Worm (Caenorhabditis elegans) whole organism, L2 larva: ENCODE results near the gene ccch-5.

ENCODE experiments used
- C34F6.9 ChIP-seq: fragments of 150-350 bp; optimal IDR thresholded peaks from 2 replicates; lab custom pipeline; 2014; ENCODE audit warnings: missing biosample characterization, missing genetic modification characterization
- F13H6.1 ChIP-seq: sonication (generic microtip); optimal IDR thresholded peaks from 2 replicates; lab custom pipeline; 2016; ENCODE audit warnings: missing genetic modification characterization, missing compliant biosample characterization
- R02D3.7 ChIP-seq: fragments of 150-350 bp; optimal IDR thresholded peaks from 2 replicates; lab custom pipeline; 2014; ENCODE audit warnings: missing biosample characterization, missing genetic modification characterization
- Y55F3AM.14 ChIP-seq: fragments of 200-800 bp; sonication (Bioruptor generic); optimal IDR thresholded peaks from 2 replicates; lab custom pipeline; 2018; ENCODE audit warnings: mild to moderate bottlenecking, missing genetic modification characterization, missing compliant biosample characterization
- ZK546.5 ChIP-seq: sonication (generic microtip); optimal IDR thresholded peaks from 2 replicates; lab custom pipeline; 2017; ENCODE audit warnings: missing biosample characterization, missing genetic modification characterization
- aly-2 ChIP-seq: fragments of 150-350 bp; optimal IDR thresholded peaks from 2 replicates; lab custom pipeline; 2014; ENCODE audit warnings: missing biosample characterization, missing genetic modification characterization
- ama-1 ChIP-seq: fragments of 150-350 bp; optimal IDR thresholded peaks from 2 replicates; lab custom pipeline; 2018; ENCODE audit warnings: inconsistent platforms
- blmp-1 ChIP-seq: sonication (generic microtip); optimal IDR thresholded peaks from 2 replicates; lab custom pipeline; 2017; ENCODE audit warnings: missing genetic modification characterization, mild to moderate bottlenecking, missing compliant biosample characterization, antibody characterized with exemption, moderate library complexity; ENCODE audit not compliant: insufficient read depth
- ceh-16 ChIP-seq: fragments of 150-350 bp; optimal IDR thresholded peaks from 2 replicates; lab custom pipeline; 2014; ENCODE audit warnings: missing biosample characterization, missing genetic modification characterization
- ceh-82 ChIP-seq: fragments of 150-350 bp; optimal IDR thresholded peaks from 2 replicates; lab custom pipeline; 2014; ENCODE audit warnings: missing biosample characterization, missing genetic modification characterization
- crh-2 ChIP-seq: sonication (generic microtip); optimal IDR thresholded peaks from 2 replicates; lab custom pipeline; 2017; ENCODE audit warnings: missing biosample characterization, missing genetic modification characterization
- egl-27 ChIP-seq: sonication (generic microtip); optimal IDR thresholded peaks from 3 replicates; lab custom pipeline; 2017; ENCODE audit warnings: missing biosample characterization, missing genetic modification reagents, missing genetic modification characterization
- elt-1 ChIP-seq: fragments of 150-350 bp; optimal IDR thresholded peaks from 2 replicates; lab custom pipeline; 2014; ENCODE audit warnings: missing biosample characterization, missing genetic modification characterization
- elt-3 ChIP-seq: sonication (generic microtip); optimal IDR thresholded peaks from 2 replicates; lab custom pipeline; 2017; ENCODE audit warnings: missing biosample characterization, missing genetic modification characterization
- fos-1 ChIP-seq: fragments of 150-350 bp; optimal IDR thresholded peaks from 2 replicates; lab custom pipeline; 2014; ENCODE audit warnings: missing biosample characterization, missing genetic modification characterization
- gmeb-1 ChIP-seq: fragments of 150-350 bp; optimal IDR thresholded peaks from 2 replicates; lab custom pipeline; 2014; ENCODE audit warnings: missing biosample characterization, missing genetic modification characterization
- lin-11 ChIP-seq: fragments of 150-350 bp; sonication (generic microtip); optimal IDR thresholded peaks from 2 replicates; lab custom pipeline; 2014; ENCODE audit warnings: missing biosample characterization, missing genetic modification characterization, inconsistent platforms, mixed read lengths
- lin-13 ChIP-seq: fragments of 150-350 bp; optimal IDR thresholded peaks from 2 replicates; lab custom pipeline; 2014; ENCODE audit warnings: missing biosample characterization, missing genetic modification reagents, missing genetic modification characterization
- lin-39 ChIP-seq: fragments of 150-350 bp; optimal IDR thresholded peaks from 2 replicates; lab custom pipeline; 2014; ENCODE audit warnings: missing biosample characterization, missing genetic modification reagents, missing genetic modification characterization
- mbf-1 ChIP-seq: sonication (generic microtip); optimal IDR thresholded peaks from 2 replicates; lab custom pipeline; 2017; ENCODE audit warnings: missing biosample characterization, missing genetic modification characterization
- mdl-1 ChIP-seq, 2 experiments: fragments of 150-350 bp in 1 of 2; sonication (generic microtip) in 1 of 2; optimal IDR thresholded peaks; 2 replicates each; lab custom pipeline; 2017; ENCODE audit warnings: missing biosample characterization in 2 of 2, missing genetic modification characterization in 2 of 2
- nhr-10 ChIP-seq: sonication (generic microtip); optimal IDR thresholded peaks from 2 replicates; lab custom pipeline; 2017; ENCODE audit warnings: missing biosample characterization, missing genetic modification characterization
- nhr-11 ChIP-seq: fragments of 150-350 bp; optimal IDR thresholded peaks from 2 replicates; lab custom pipeline; 2014; ENCODE audit warnings: missing biosample characterization, missing genetic modification characterization
- nhr-12 ChIP-seq: fragments of 150-350 bp; optimal IDR thresholded peaks from 2 replicates; lab custom pipeline; 2014; ENCODE audit warnings: missing biosample characterization, missing genetic modification characterization
- nhr-129 ChIP-seq: fragments of 150-350 bp; optimal IDR thresholded peaks from 2 replicates; lab custom pipeline; 2014; ENCODE audit warnings: missing biosample characterization, missing genetic modification characterization
- nhr-23 ChIP-seq: fragments of 150-350 bp; optimal IDR thresholded peaks from 2 replicates; lab custom pipeline; 2014; ENCODE audit warnings: missing biosample characterization, missing genetic modification reagents, missing genetic modification characterization
- nhr-25 ChIP-seq: fragments of 150-350 bp; sonication (generic microtip); optimal IDR thresholded peaks from 3 replicates; lab custom pipeline; 2014; ENCODE audit warnings: missing biosample characterization, missing genetic modification characterization
- nhr-6 ChIP-seq: fragments of 150-350 bp; optimal IDR thresholded peaks from 2 replicates; lab custom pipeline; 2014; ENCODE audit warnings: missing biosample characterization, missing genetic modification characterization
- peb-1 ChIP-seq: fragments of 150-350 bp; optimal IDR thresholded peaks from 2 replicates; lab custom pipeline; 2014; ENCODE audit warnings: missing biosample characterization, missing genetic modification characterization
- sem-4 ChIP-seq: fragments of 150-350 bp; optimal IDR thresholded peaks from 2 replicates; lab custom pipeline; 2014; ENCODE audit warnings: missing biosample characterization, missing genetic modification reagents, missing genetic modification characterization
- sma-3 ChIP-seq: sonication (generic microtip); optimal IDR thresholded peaks from 2 replicates; lab custom pipeline; 2016; ENCODE audit warnings: missing genetic modification reagents, missing genetic modification characterization, missing compliant biosample characterization
- sma-9 ChIP-seq, 2 experiments: fragments of 150-350 bp in 1 of 2; sonication (generic microtip) in 1 of 2; optimal IDR thresholded peaks; 2 replicates each; lab custom pipeline; 2014 to 2016; ENCODE audit warnings: missing genetic modification characterization in 2 of 2, mild to moderate bottlenecking in 1 of 2, missing biosample characterization in 1 of 2, missing compliant biosample characterization in 1 of 2, missing genetic modification reagents in 1 of 2, moderate library complexity in 1 of 2
- unc-39 ChIP-seq: fragments of 150-350 bp; optimal IDR thresholded peaks from 2 replicates; lab custom pipeline; 2014; ENCODE audit warnings: missing biosample characterization, missing genetic modification characterization
- unc-62 ChIP-seq: fragments of 150-350 bp; optimal IDR thresholded peaks from 2 replicates; lab custom pipeline; 2014; ENCODE audit warnings: missing biosample characterization, missing genetic modification reagents, missing genetic modification characterization
- ztf-1 ChIP-seq: fragments of 200-800 bp; sonication (Bioruptor generic); conservative IDR thresholded peaks from 2 replicates; pipeline ENCODE4 v1.3.6; 2022; ENCODE audit warnings: missing genetic modification characterization, missing compliant biosample characterization
- ztf-11 ChIP-seq: sonication (generic microtip); optimal IDR thresholded peaks from 2 replicates; lab custom pipeline; 2017; ENCODE audit warnings: missing biosample characterization, missing genetic modification characterization

The ccch-5 gene

DNA sequence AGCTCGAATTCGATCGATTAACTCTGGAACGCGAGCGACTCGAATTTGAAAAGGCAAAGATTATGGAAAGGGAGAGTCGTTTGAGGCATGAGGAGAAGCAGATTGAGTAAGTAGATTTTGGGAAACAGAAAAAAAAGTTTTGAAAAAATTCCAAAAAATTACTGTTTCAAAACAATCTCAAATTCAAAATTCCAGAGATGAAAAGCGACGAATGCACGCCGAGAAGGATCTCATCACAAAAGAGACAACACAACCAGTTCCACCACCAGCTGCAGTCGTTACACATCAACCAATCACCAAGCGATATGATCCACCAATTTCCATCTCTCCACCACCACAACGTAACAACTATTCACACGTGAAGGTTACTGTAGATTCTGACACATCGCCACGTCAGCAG lies 25.1 kb upstream of the ccch-5 start:
- TF ChIP-seq sem-4 (tag; lab: Kevin White, UChicago) (no peak), sma-9 (GFP tag; optimal IDR thresholded peaks at IDR 0.05; lab: Kevin White, UChicago) (no peak), sma-9 (tag; optimal IDR thresholded peaks at IDR 0.05; lab: Kevin White, UChicago) (no peak)

DNA sequence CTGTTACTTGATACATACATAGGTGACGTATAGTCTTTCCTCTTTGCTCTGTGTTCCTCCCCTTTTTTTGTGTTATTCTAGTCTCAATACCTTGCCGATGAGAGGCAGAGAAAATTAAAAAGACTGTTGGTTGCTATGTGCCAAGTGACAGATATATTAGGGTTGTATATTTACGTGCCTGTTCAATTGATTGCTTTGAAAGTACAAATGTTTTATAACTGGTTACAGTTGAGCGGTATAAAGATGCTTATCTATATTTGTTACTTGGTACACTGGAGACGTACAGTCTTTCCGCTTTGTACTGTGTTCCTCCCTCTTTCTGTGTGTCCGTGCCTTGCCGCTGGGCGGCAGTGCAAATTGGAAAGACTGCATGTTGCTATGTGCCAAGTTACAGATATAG lies 16.2 kb upstream of the ccch-5 start:
- TF ChIP-seq lin-11 (tag; lab: Kevin White, UChicago) (no peak), nhr-129 (tag; lab: Kevin White, UChicago) (no peak), ceh-16 (tag; lab: Kevin White, UChicago) (peak; percentile 17), crh-2 (no peak)
- TF ChIP-seq, all 48 proteins: peak for 1

DNA sequence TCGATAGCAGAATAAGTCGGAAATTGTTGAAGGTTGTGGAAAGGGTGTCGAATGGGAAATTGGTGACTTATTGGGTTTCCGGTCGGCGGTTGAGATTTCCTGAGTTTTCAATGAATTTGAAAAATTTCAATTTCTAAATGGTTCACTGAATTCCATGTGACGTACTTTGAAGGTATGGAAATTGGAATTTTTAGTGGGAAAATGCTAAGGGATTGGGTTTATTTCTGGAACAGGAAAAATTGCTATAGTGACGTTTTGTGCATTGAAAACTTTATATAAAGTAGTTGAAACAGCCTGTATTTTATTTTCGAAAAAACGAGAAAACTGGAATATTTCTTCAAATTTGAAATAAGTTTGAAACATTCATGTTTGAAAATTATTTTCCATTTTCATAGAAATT lies 9.8 kb upstream of the ccch-5 start, which contains the start of gene pnc-2:
Gene pnc-2 (minus strand): TSS at position 101 of the 400 bp plus-strand sequence.
- no peak for TF ChIP-seq C34F6.9 (tag; lab: Kevin White, UChicago)
- no peak for TF ChIP-seq mdl-1 (tag; optimal IDR thresholded peaks at IDR 0.05; lab: Kevin White, UChicago)
- no peak for TF ChIP-seq ceh-16 (tag; lab: Kevin White, UChicago)
- TF ChIP-seq egl-27 (tag; lab: Kevin White, UChicago), result no peak
- no peak for TF ChIP-seq nhr-6
- no peak for TF ChIP-seq elt-1 (tag; lab: Kevin White, UChicago)
- no peak for TF ChIP-seq sem-4 (tag; lab: Kevin White, UChicago)
- no peak for TF ChIP-seq mbf-1 (tag; lab: Kevin White, UChicago)
- TF ChIP-seq Y55F3AM.14 (GFP tag; lab: Kevin White, UChicago), result no peak
- TF ChIP-seq lin-13 (GFP tag; lab: Kevin White, UChicago), result no peak
- TF ChIP-seq ceh-82 (tag; lab: Kevin White, UChicago), result no peak
- no peak for TF ChIP-seq ztf-1
- no peak for TF ChIP-seq R02D3.7
- no peak for TF ChIP-seq lin-39 (tag; lab: Kevin White, UChicago)
- TF ChIP-seq nhr-23, result no peak
- TF ChIP-seq ztf-11 (tag; lab: Kevin White, UChicago), result no peak
- TF ChIP-seq unc-39 (tag; lab: Kevin White, UChicago), result no peak

DNA sequence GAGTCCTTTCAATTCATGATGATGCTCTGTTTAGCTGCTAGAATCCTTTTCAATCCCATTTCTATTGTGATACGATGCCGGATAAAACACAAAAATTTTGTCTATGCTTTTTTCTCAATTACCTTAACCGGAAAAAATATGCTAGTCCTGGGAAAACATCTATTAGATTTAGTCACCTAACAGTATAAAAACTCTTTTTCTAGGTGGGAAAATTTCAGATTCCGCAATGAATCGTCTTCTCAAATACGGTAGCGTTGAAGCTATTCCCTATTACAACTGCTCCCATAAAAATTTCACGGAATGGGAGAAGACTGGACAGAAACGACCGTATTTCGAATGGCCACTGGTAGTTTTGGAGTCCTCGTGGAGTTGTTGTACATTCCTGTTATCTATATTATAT lies 10.0 kb downstream of the ccch-5 start, which contains the start of gene Y57G11C.28:
Gene Y57G11C.28 (plus strand): TSS at position 301 of the 400 bp plus-strand sequence.
- TF ChIP-seq ceh-82 (tag; lab: Kevin White, UChicago) (no peak), nhr-12 (tag; lab: Kevin White, UChicago) (no peak)
- TF ChIP-seq, all 48 proteins: peak for 0

- no peak for TF ChIP-seq crh-2
- no peak for TF ChIP-seq lin-11 (tag; lab: Kevin White, UChicago)
- no peak for TF ChIP-seq nhr-23
- no peak for TF ChIP-seq elt-1 (tag; lab: Kevin White, UChicago)
- no peak for TF ChIP-seq sma-3 (GFP tag; lab: Kevin White, UChicago)
- no peak for TF ChIP-seq ztf-11 (tag; lab: Kevin White, UChicago)
- TF ChIP-seq blmp-1, result no peak
- no peak for TF ChIP-seq unc-39 (tag; lab: Kevin White, UChicago)
- TF ChIP-seq elt-3 (tag; lab: Kevin White, UChicago), result no peak
- TF ChIP-seq egl-27 (tag; lab: Kevin White, UChicago), result no peak
- TF ChIP-seq nhr-10 (tag; lab: Kevin White, UChicago), result no peak
- no peak for TF ChIP-seq ZK546.5 (tag; lab: Kevin White, UChicago)
- TF ChIP-seq mdl-1 (tag; optimal IDR thresholded peaks at IDR 0.05; lab: Kevin White, UChicago), result no peak
- no peak for TF ChIP-seq fos-1 (tag; lab: Kevin White, UChicago)
- no peak for TF ChIP-seq peb-1 (tag; lab: Kevin White, UChicago)
- TF ChIP-seq unc-62 (GFP tag; lab: Kevin White, UChicago), result no peak
Measured at ce11 chrIV:14932640-14933039, 13.2 kb downstream of the ccch-5 start, which contains the start of gene Y57G11C.1131. Gene Y57G11C.1131 (plus strand): TSS chrIV:14932972.

DNA sequence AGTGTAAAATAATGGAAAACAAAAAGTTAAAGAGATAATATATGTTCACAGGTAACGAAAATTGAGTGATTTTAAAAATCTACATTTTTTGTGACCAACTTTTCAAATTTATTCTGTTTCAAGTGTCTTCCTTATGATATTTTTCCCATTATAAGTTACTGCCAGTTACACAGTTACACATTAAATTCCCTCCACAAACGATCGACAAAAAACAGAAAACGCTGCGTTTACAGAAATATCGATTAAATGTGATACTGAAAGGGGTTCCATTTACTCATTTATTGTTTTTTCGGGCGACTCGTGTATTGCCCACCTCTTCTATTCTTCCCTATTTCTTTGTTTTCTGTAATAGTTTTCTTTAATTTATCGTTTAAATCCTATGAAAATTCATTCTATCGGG lies 17.6 kb downstream of the ccch-5 start, which contains the start of gene Y57G11C.1144:
Gene Y57G11C.1144 (plus strand): TSS at position 301 of the 400 bp plus-strand sequence.
- TF ChIP-seq ceh-16 (tag; lab: Kevin White, UChicago) (no peak), fos-1 (tag; lab: Kevin White, UChicago) (no peak), egl-27 (tag; lab: Kevin White, UChicago) (no peak), ama-1 (lab: Kevin White, UChicago) (no peak), F13H6.1 (tag; lab: Kevin White, UChicago) (no peak), R02D3.7 (no peak), nhr-11 (tag; lab: Kevin White, UChicago) (no peak), unc-39 (tag; lab: Kevin White, UChicago) (no peak), aly-2 (tag; lab: Kevin White, UChicago) (no peak), nhr-25 (tag; lab: Kevin White, UChicago) (no peak), nhr-23 (no peak), sem-4 (tag; lab: Kevin White, UChicago) (no peak), ztf-11 (tag; lab: Kevin White, UChicago) (no peak), elt-3 (tag; lab: Kevin White, UChicago) (no peak), lin-39 (tag; lab: Kevin White, UChicago) (no peak), Y55F3AM.14 (GFP tag; lab: Kevin White, UChicago) (no peak), gmeb-1 (tag; lab: Kevin White, UChicago) (no peak)
